Fruit fly (Drosophila melanogaster): ENCODE data around the gene Gcn2.

Gcn2 gene

DNA sequence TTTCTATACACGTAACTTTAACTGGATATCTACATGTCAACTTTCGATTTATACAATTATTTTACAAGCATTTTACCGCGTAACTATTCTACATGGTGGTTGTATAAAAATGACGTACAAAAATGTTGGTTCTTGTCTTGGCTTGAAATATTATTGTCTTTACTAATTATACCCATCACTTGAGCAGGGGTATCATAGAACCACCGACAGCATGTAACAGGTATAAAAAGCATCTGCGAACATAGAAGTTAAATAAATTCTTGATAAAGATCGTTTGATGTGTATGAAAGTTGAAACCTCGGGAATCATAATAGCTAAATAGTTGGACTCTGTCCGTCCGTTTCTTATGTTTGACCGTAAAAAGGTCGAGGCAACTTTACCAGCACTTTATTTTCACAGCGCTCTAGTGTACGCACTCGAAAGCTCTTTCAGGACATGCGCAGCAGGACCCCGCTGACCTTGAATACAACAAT lies 14.2 kb upstream of the Gcn2 start (continued):
- TF ChIP-seq Scr (GFP tag; IDR thresholded peaks at IDR 0.05; ENCODE audit: partially characterized antibody) (peak; percentile 18; the same call in 1 of the 2 replicates), HmgZ (tag; optimal IDR thresholded peaks at IDR 0.05) (peak; percentile 68), CG3726 (GFP tag; IDR thresholded peaks at IDR 0.05) (no peak), wor (GFP tag; IDR thresholded peaks at IDR 0.05) (no peak), CG7928 (GFP tag; optimal IDR thresholded peaks at IDR 0.05) (no peak), Ets97D (GFP tag; optimal IDR thresholded peaks at IDR 0.05) (no peak), BEAF-32 (GFP tag; optimal IDR thresholded peaks at IDR 0.05) (no peak), nau (GFP tag; optimal IDR thresholded peaks at IDR 0.05) (no peak), Dad (GFP tag; optimal IDR thresholded peaks at IDR 0.05) (peak; percentile 17), tap (tag; optimal IDR thresholded peaks at IDR 0.05) (no peak), crp (GFP tag; optimal IDR thresholded peaks at IDR 0.05) (no peak), Trl (optimal IDR thresholded peaks at IDR 0.05) (no peak), Trl (GFP tag; optimal IDR thresholded peaks at IDR 0.05) (peak; percentile 54), pita (GFP tag; optimal IDR thresholded peaks at IDR 0.05) (peak; percentile 80), CG17829 (tag; optimal IDR thresholded peaks at IDR 0.05) (peak; percentile 4), Ets65A (GFP tag) (peak; percentile 90), Sin3A (optimal IDR thresholded peaks at IDR 0.05) (no peak), CG10543 (GFP tag; optimal IDR thresholded peaks at IDR 0.05) (no peak), CG2678 (tag; optimal IDR thresholded peaks at IDR 0.05) (peak; percentile 45), CG10274 (GFP tag; optimal IDR thresholded peaks at IDR 0.05) (no peak), Fer1 (GFP tag; optimal IDR thresholded peaks at IDR 0.05) (peak; percentile 43), ap (GFP tag; IDR thresholded peaks at IDR 0.05) (no peak), btn (GFP tag; optimal IDR thresholded peaks at IDR 0.05) (no peak), sr (GFP tag; IDR thresholded peaks at IDR 0.05) (peak; percentile 20; the same call in 1 of the 3 replicates), CG17359 (tag; optimal IDR thresholded peaks at IDR 0.05) (peak; percentile 50), fd96Cb (tag; optimal IDR thresholded peaks at IDR 0.05) (no peak), CG31388 (GFP tag; optimal IDR thresholded peaks at IDR 0.05) (no peak), cato (GFP tag; optimal IDR thresholded peaks at IDR 0.05; ENCODE audit: borderline replicate concordance) (no peak)

DNA sequence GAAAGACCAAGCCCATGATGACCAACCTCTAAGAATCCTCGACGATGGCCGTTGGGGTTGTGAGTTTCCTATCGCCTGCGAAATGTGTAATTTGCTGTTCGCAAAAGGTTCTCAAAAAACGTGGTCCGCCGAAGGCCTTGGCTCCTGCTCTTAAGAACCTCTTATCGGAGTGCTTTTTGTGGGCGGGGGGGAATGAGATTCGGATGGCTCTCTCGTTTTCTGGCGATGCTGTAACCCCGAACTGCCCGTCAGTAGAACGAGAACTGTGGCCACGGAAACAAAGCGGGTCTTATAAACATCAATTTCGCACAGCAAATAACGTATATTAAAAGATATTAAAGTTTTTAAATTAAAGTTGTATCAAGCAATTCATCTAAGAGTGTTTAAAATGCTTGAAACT lies 13.6 kb upstream of the Gcn2 start, which contains the start of gene CG1607:
Gene CG1607, plus strand, starts transcription at position 249 of the 400 bp plus-strand sequence.
- TF ChIP-seq CG6813 (GFP tag; optimal IDR thresholded peaks at IDR 0.05) (no peak), gsb (GFP tag; IDR thresholded peaks at IDR 0.05) (no peak), CG17186 (GFP tag; optimal IDR thresholded peaks at IDR 0.05) (no peak), CG3726 (GFP tag; IDR thresholded peaks at IDR 0.05) (0 out of 3 replicates have a peak, but pooled peaks have one; percentile 22), so (GFP tag; IDR thresholded peaks at IDR 0.05) (no peak), kay (GFP tag; optimal IDR thresholded peaks at IDR 0.05) (no peak), CG2116 (GFP tag; optimal IDR thresholded peaks at IDR 0.05) (no peak), CG10366 (GFP tag; IDR thresholded peaks at IDR 0.05) (no peak), CG31365 (tag; optimal IDR thresholded peaks at IDR 0.05) (no peak), jumu (GFP tag; optimal IDR thresholded peaks at IDR 0.05) (no peak), Trl (optimal IDR thresholded peaks at IDR 0.05) (peak in 1 of 2 experiments; percentile 10), Trl (GFP tag; optimal IDR thresholded peaks at IDR 0.05) (no peak), Max (GFP tag; optimal IDR thresholded peaks at IDR 0.05) (no peak), NfI (GFP tag; optimal IDR thresholded peaks at IDR 0.05) (no peak), CG4617 (GFP tag; optimal IDR thresholded peaks at IDR 0.05; ENCODE audit: borderline replicate concordance) (no peak), CG9797 (GFP tag; optimal IDR thresholded peaks at IDR 0.05) (no peak), esg (GFP tag; conservative IDR thresholded peaks at IDR 0.05) (no peak), CG31441 (GFP tag; IDR thresholded peaks at IDR 0.05) (no peak), org-1 (GFP tag; optimal IDR thresholded peaks at IDR 0.05) (no peak), CG31388 (GFP tag; optimal IDR thresholded peaks at IDR 0.05) (no peak), Dip3 (GFP tag; optimal IDR thresholded peaks at IDR 0.05) (no peak), slp2 (GFP tag; optimal IDR thresholded peaks at IDR 0.05) (no peak), salm (tag; optimal IDR thresholded peaks at IDR 0.05) (no peak), repo (GFP tag; optimal IDR thresholded peaks at IDR 0.05) (no peak), Deaf1 (tag; optimal IDR thresholded peaks at IDR 0.05) (peak; percentile 79)

Data from whole organism, embryonic.